Worm (Caenorhabditis elegans): Measurements from ENCODE around the gene akap-1.

akap-1 gene

ce11 chrIII:6331211-6331782 lies 21.9 kb upstream of the akap-1 start, which contains the start of gene C56G2.4:
Gene C56G2.4 (plus strand): TSS chrIII:6331732.
- TF ChIP-seq cog-1 (tag; optimal IDR thresholded peaks at IDR 0.05): no peak
- TF ChIP-seq ref-1 (GFP tag; conservative IDR thresholded peaks at IDR 0.05): no peak
- TF ChIP-seq tab-1 (GFP tag; IDR thresholded peaks at IDR 0.05): no peak
- no peak for TF ChIP-seq flt-1 (GFP tag; IDR thresholded peaks at IDR 0.05)
- no peak for TF ChIP-seq ztf-23 (GFP tag; IDR thresholded peaks at IDR 0.05)
- no peak for TF ChIP-seq klf-2 (GFP tag; conservative IDR thresholded peaks at IDR 0.05)

ce11 chrIII:6334364-6334763 lies 18.8 kb upstream of the akap-1 start:
- TF ChIP-seq med-1 (GFP tag; optimal IDR thresholded peaks at IDR 0.05; ENCODE audit: insufficient read depth): no peak
- no peak for TF ChIP-seq ztf-29 (GFP tag; IDR thresholded peaks at IDR 0.05)
- TF ChIP-seq tab-1 (GFP tag; IDR thresholded peaks at IDR 0.05): no peak
- no peak for TF ChIP-seq ztf-23 (GFP tag; IDR thresholded peaks at IDR 0.05)

ce11 chrIII:6339919-6340434 lies 13.2 kb upstream of the akap-1 start, which contains the start of gene let-767:
Gene let-767 (minus strand): TSS chrIII:6339969.
- TF ChIP-seq flt-1 (GFP tag; IDR thresholded peaks at IDR 0.05) (no peak), klf-2 (GFP tag; conservative IDR thresholded peaks at IDR 0.05) (no peak), tab-1 (GFP tag; IDR thresholded peaks at IDR 0.05) (no peak), cog-1 (tag; optimal IDR thresholded peaks at IDR 0.05) (no peak), ztf-29 (GFP tag; IDR thresholded peaks at IDR 0.05) (no peak), T22C8.4 (GFP tag; IDR thresholded peaks at IDR 0.05) (no peak), med-1 (GFP tag; optimal IDR thresholded peaks at IDR 0.05; ENCODE audit: insufficient read depth) (no peak), ref-1 (GFP tag; conservative IDR thresholded peaks at IDR 0.05) (no peak), ztf-23 (GFP tag; IDR thresholded peaks at IDR 0.05) (no peak)

ce11 chrIII:6341878-6342453 lies 11.2 kb upstream of the akap-1 start, which contains the start of gene rpn-13:
Gene rpn-13 (minus strand): TSS chrIII:6341928.
- TF ChIP-seq cog-1 (tag; optimal IDR thresholded peaks at IDR 0.05): no peak
- TF ChIP-seq T22C8.4 (GFP tag; IDR thresholded peaks at IDR 0.05): no peak
- no peak for TF ChIP-seq ztf-29 (GFP tag; IDR thresholded peaks at IDR 0.05)
- TF ChIP-seq med-1 (GFP tag; optimal IDR thresholded peaks at IDR 0.05; ENCODE audit: insufficient read depth): no peak

- no peak for TF ChIP-seq ref-1 (GFP tag; conservative IDR thresholded peaks at IDR 0.05)
- no peak for TF ChIP-seq ztf-23 (GFP tag; IDR thresholded peaks at IDR 0.05)
- TF ChIP-seq klf-2 (GFP tag; conservative IDR thresholded peaks at IDR 0.05): no peak
- TF ChIP-seq med-1 (GFP tag; optimal IDR thresholded peaks at IDR 0.05; ENCODE audit: insufficient read depth): no peak
- TF ChIP-seq tab-1 (GFP tag; IDR thresholded peaks at IDR 0.05): no peak
- no peak for TF ChIP-seq flt-1 (GFP tag; IDR thresholded peaks at IDR 0.05)
- TF ChIP-seq cog-1 (tag; optimal IDR thresholded peaks at IDR 0.05): no peak
- TF ChIP-seq ztf-29 (GFP tag; IDR thresholded peaks at IDR 0.05): no peak
- no peak for TF ChIP-seq T22C8.4 (GFP tag; IDR thresholded peaks at IDR 0.05)
Observed at ce11 chrIII:6343229-6343628, 10.0 kb upstream of the akap-1 start, which contains the start of gene C56G2.9. Gene C56G2.9 (minus strand): TSS chrIII:6343329.

ce11 chrIII:6344737-6345136 lies 8.4 kb upstream of the akap-1 start:
- TF ChIP-seq ztf-23 (GFP tag; IDR thresholded peaks at IDR 0.05) (0 out of 2 replicates have a peak, but pooled peaks have one; percentile 40), med-1 (GFP tag; optimal IDR thresholded peaks at IDR 0.05; ENCODE audit: insufficient read depth) (peak; percentile 29), cog-1 (tag; optimal IDR thresholded peaks at IDR 0.05) (peak; percentile 73), klf-2 (GFP tag; conservative IDR thresholded peaks at IDR 0.05) (no peak), flt-1 (GFP tag; IDR thresholded peaks at IDR 0.05) (peak; percentile 75; the same call in 1 of the 2 replicates)

ce11 chrIII:6345968-6346498 lies 7.2 kb upstream of the akap-1 start, which contains the start of the genes trmt-10C.2 and C56G2.22:
Gene trmt-10C.2 (plus strand): TSS chrIII:6346281.
Gene C56G2.22 (plus strand): TSS chrIII:6346448.
- no peak for TF ChIP-seq T22C8.4 (GFP tag; IDR thresholded peaks at IDR 0.05)
- no peak for TF ChIP-seq ref-1 (GFP tag; conservative IDR thresholded peaks at IDR 0.05)

ce11 chrIII:6348578-6348977 lies 4.6 kb upstream of the akap-1 start:
- 0 out of 2 replicates have a peak, but pooled peaks have one; percentile 34 for TF ChIP-seq tab-1 (GFP tag; IDR thresholded peaks at IDR 0.05)
- TF ChIP-seq cog-1 (tag; optimal IDR thresholded peaks at IDR 0.05): no peak

- TF ChIP-seq klf-2 (GFP tag; conservative IDR thresholded peaks at IDR 0.05) (no peak), ref-1 (GFP tag; conservative IDR thresholded peaks at IDR 0.05) (no peak)
Observed at ce11 chrIII:6350424-6350823, 2.8 kb upstream of the akap-1 start.

- TF ChIP-seq med-1 (GFP tag; optimal IDR thresholded peaks at IDR 0.05; ENCODE audit: insufficient read depth) (no peak), cog-1 (tag; optimal IDR thresholded peaks at IDR 0.05) (no peak), T22C8.4 (GFP tag; IDR thresholded peaks at IDR 0.05) (no peak), ztf-23 (GFP tag; IDR thresholded peaks at IDR 0.05) (no peak), ref-1 (GFP tag; conservative IDR thresholded peaks at IDR 0.05) (no peak)
Observed at ce11 chrIII:6351438-6351837, 1.7 kb upstream of the akap-1 start.

ce11 chrIII:6352459-6352858 lies 725 bp upstream of the akap-1 start:
- TF ChIP-seq med-1 (GFP tag; optimal IDR thresholded peaks at IDR 0.05; ENCODE audit: insufficient read depth) (no peak), flt-1 (GFP tag; IDR thresholded peaks at IDR 0.05) (no peak), cog-1 (tag; optimal IDR thresholded peaks at IDR 0.05) (no peak), ztf-23 (GFP tag; IDR thresholded peaks at IDR 0.05) (no peak), klf-2 (GFP tag; conservative IDR thresholded peaks at IDR 0.05) (no peak)

Data from whole organism, midembryonic.